Fruit fly (Drosophila melanogaster) whole organism, embryonic: ENCODE data around the gene Sse.

Experiments
- Bgb ChIP-seq: fragments of 200-800 bp; sonication (Bioruptor generic); IDR thresholded peaks from 2 replicates; pipeline ENCODE4 v1.3.6; 2022; ENCODE audit warnings: missing biosample characterization, missing genetic modification characterization; ENCODE audit not compliant: partially characterized antibody
- CG11695 ChIP-seq: fragments of 200-800 bp; sonication (Bioruptor generic); IDR thresholded peaks from 3 replicates; pipeline ENCODE4 v1.3.6; 2022; ENCODE audit warnings: missing biosample characterization, missing genetic modification characterization
- CG7928 ChIP-seq: fragments of 200-800 bp; sonication (Bioruptor generic); optimal IDR thresholded peaks from 2 replicates; lab custom pipeline; 2017; ENCODE audit warnings: missing biosample characterization, mild to moderate bottlenecking, missing genetic modification characterization
- CG9932 ChIP-seq: fragments of 200-800 bp; sonication (Bioruptor generic); IDR thresholded peaks from 2 replicates; pipeline ENCODE4 v1.3.6; 2022; ENCODE audit warnings: missing biosample characterization, missing genetic modification characterization
- E2f1 ChIP-seq: fragments of 200-800 bp; sonication (Bioruptor generic); IDR thresholded peaks from 2 replicates; pipeline ENCODE4 v1.3.6; 2022; ENCODE audit warnings: missing biosample characterization, missing genetic modification characterization
- Lpt ChIP-seq: fragments of >200 bp; optimal IDR thresholded peaks from 2 replicates; lab custom pipeline; 2018; ENCODE audit warnings: missing biosample characterization, missing genetic modification characterization
- Mes4 ChIP-seq: fragments of 200-800 bp; sonication (Bioruptor generic); optimal IDR thresholded peaks from 2 replicates; lab custom pipeline; 2016; ENCODE audit warnings: missing biosample characterization, missing genetic modification characterization
- Nf-YA ChIP-seq: fragments of 200-800 bp; sonication (Bioruptor generic); IDR thresholded peaks from 2 replicates; pipeline ENCODE4 v1.3.6; 2022; ENCODE audit warnings: missing biosample characterization, missing genetic modification characterization
- h ChIP-seq: fragments of >200 bp; optimal IDR thresholded peaks from 2 replicates; lab custom pipeline; 2017
- lmd ChIP-seq: fragments of 200-800 bp; sonication (Bioruptor generic); IDR thresholded peaks from 2 replicates; pipeline ENCODE4 v1.3.6; 2022; ENCODE audit warnings: missing biosample characterization, missing genetic modification characterization

- no peak for TF ChIP-seq CG7928 (GFP tag; lab: Kevin White, UChicago)
- TF ChIP-seq Mes4 (GFP tag; lab: Kevin White, UChicago): no peak
- TF ChIP-seq CG11695 (GFP tag; lab: Robert Waterston, UW): no peak
- TF ChIP-seq lmd (GFP tag; lab: Robert Waterston, UW): no peak
- TF ChIP-seq h (lab: Kevin White, UChicago): no peak
- no peak for TF ChIP-seq Lpt (GFP tag; lab: Kevin White, UChicago)
- TF ChIP-seq Bgb (GFP tag; lab: Robert Waterston, UW): no peak
- TF ChIP-seq E2f1 (GFP tag; lab: Robert Waterston, UW): no peak
- no peak for TF ChIP-seq CG9932 (GFP tag; lab: Robert Waterston, UW)
- TF ChIP-seq Nf-YA (GFP tag; lab: Robert Waterston, UW): no peak
Measured at dm6 chr3L:5637477-5637876, 24.6 kb downstream of the Sse start.
